Fruit fly (Drosophila melanogaster) whole organism, embryonic: ENCODE results near the gene pyd.

ENCODE experiments used
- Antp ChIP-seq: fragments of 200-800 bp; sonication (Bioruptor generic); optimal IDR thresholded peaks from 3 replicates; lab custom pipeline; 2016; ENCODE audit warnings: missing biosample characterization, missing genetic modification characterization
- Atf6 ChIP-seq: fragments of 200-800 bp; sonication (Bioruptor generic); IDR thresholded peaks from 2 replicates; pipeline ENCODE4 v1.3.6; 2022; ENCODE audit warnings: missing biosample characterization, missing genetic modification characterization
- CG1024 ChIP-seq: fragments of 200-800 bp; sonication (Bioruptor generic); IDR thresholded peaks from 2 replicates; pipeline ENCODE4 v1.3.6; 2022; ENCODE audit warnings: missing biosample characterization, missing genetic modification characterization
- CG11456 ChIP-seq: fragments of 200-800 bp; sonication (Bioruptor generic); IDR thresholded peaks from 3 replicates; pipeline ENCODE4 v1.3.6; 2022; ENCODE audit warnings: missing biosample characterization, missing genetic modification characterization
- CG11696 ChIP-seq: fragments of 200-800 bp; sonication (Bioruptor generic); IDR thresholded peaks from 2 replicates; pipeline ENCODE4 v1.3.6; 2022; ENCODE audit warnings: missing biosample characterization, missing genetic modification characterization
- CG12071 ChIP-seq: fragments of 200-800 bp; sonication (Bioruptor generic); optimal IDR thresholded peaks from 3 replicates; lab custom pipeline; 2018; ENCODE audit warnings: missing biosample characterization, mild to moderate bottlenecking, missing genetic modification characterization
- CG12236 ChIP-seq: fragments of 200-800 bp; sonication (Bioruptor generic); optimal IDR thresholded peaks from 2 replicates; lab custom pipeline; 2016; ENCODE audit warnings: missing biosample characterization, missing genetic modification characterization
- CG14050 ChIP-seq: fragments of 200-800 bp; sonication (Bioruptor generic); IDR thresholded peaks from 3 replicates; pipeline ENCODE4 v1.3.6; 2022; ENCODE audit warnings: missing biosample characterization, missing genetic modification characterization
- CG17385 ChIP-seq: fragments of 200-800 bp; sonication (Bioruptor generic); optimal IDR thresholded peaks from 3 replicates; lab custom pipeline; 2018; ENCODE audit warnings: missing biosample characterization, mild to moderate bottlenecking, missing genetic modification characterization
- CG2712 ChIP-seq: fragments of 200-800 bp; optimal IDR thresholded peaks from 3 replicates; lab custom pipeline; 2019; ENCODE audit warnings: missing biosample characterization, mild to moderate bottlenecking, missing genetic modification characterization, moderate library complexity
- CG30431 ChIP-seq: fragments of 200-800 bp; sonication (Bioruptor generic); optimal IDR thresholded peaks from 2 replicates; lab custom pipeline; 2017; ENCODE audit warnings: missing biosample characterization, missing genetic modification characterization
- CG34224 ChIP-seq: fragments of 200-800 bp; sonication (Bioruptor generic); IDR thresholded peaks from 3 replicates; pipeline ENCODE4 v1.3.6; 2022; ENCODE audit warnings: missing biosample characterization, missing genetic modification characterization; ENCODE audit not compliant: partially characterized antibody
- CG3726 ChIP-seq: fragments of 200-800 bp; sonication (Bioruptor generic); IDR thresholded peaks from 3 replicates; pipeline ENCODE4, ENCODE4 v1.3.6; 2022; ENCODE audit warnings: missing biosample characterization, missing genetic modification characterization
- CG3847 ChIP-seq: fragments of 200-800 bp; sonication (Bioruptor generic); IDR thresholded peaks from 2 replicates; pipeline ENCODE4 v1.3.6; 2022; ENCODE audit warnings: missing biosample characterization, missing genetic modification characterization
- CG4360 ChIP-seq: fragments of 200-800 bp; sonication (Bioruptor generic); IDR thresholded peaks from 2 replicates; pipeline ENCODE4 v1.3.6; 2022; ENCODE audit warnings: missing biosample characterization, missing genetic modification characterization
- CG5953 ChIP-seq: fragments of 200-800 bp; sonication (Bioruptor generic); IDR thresholded peaks from 2 replicates; pipeline ENCODE4 v1.3.6; 2022; ENCODE audit warnings: missing biosample characterization, missing genetic modification characterization
- CG8924 ChIP-seq: fragments of 200-800 bp; optimal IDR thresholded peaks from 3 replicates; lab custom pipeline; 2019; ENCODE audit warnings: missing biosample characterization, mild to moderate bottlenecking, missing genetic modification characterization, moderate library complexity
- CkIIα-i1 ChIP-seq: fragments of 200-800 bp; sonication (Bioruptor generic); IDR thresholded peaks from 2 replicates; pipeline ENCODE4 v1.3.6; 2022; ENCODE audit warnings: missing biosample characterization, missing genetic modification characterization
- CrebB ChIP-seq: fragments of 200-800 bp; sonication (Bioruptor generic); optimal IDR thresholded peaks from 3 replicates; lab custom pipeline; 2018; ENCODE audit warnings: missing biosample characterization, mild to moderate bottlenecking, missing genetic modification characterization
- D19B ChIP-seq: fragments of 200-800 bp; sonication (Bioruptor generic); optimal IDR thresholded peaks from 2 replicates; lab custom pipeline; 2017; ENCODE audit warnings: missing biosample characterization, mild to moderate bottlenecking, missing genetic modification characterization
- Gsc ChIP-seq: fragments of 200-800 bp; sonication (Bioruptor generic); IDR thresholded peaks from 2 replicates; pipeline ENCODE4 v1.3.6; 2022; ENCODE audit warnings: missing biosample characterization, missing genetic modification characterization
- HLH4C ChIP-seq: fragments of 200-800 bp; sonication (Bioruptor generic); IDR thresholded peaks from 3 replicates; pipeline ENCODE4 v1.3.6; 2022; ENCODE audit warnings: missing biosample characterization, missing genetic modification characterization; ENCODE audit not compliant: partially characterized antibody
- Hand ChIP-seq: fragments of 200-800 bp; sonication (Bioruptor generic); optimal IDR thresholded peaks from 2 replicates; lab custom pipeline; 2017; ENCODE audit warnings: mild to moderate bottlenecking, missing biosample characterization, missing genetic modification reagents, missing genetic modification characterization
- Hr51 ChIP-seq, 2 experiments: fragments of 200-800 bp; sonication (Bioruptor generic); optimal IDR thresholded peaks; 2 replicates in 1 of 2; 3 replicates in 1 of 2; lab custom pipeline; 2016 to 2018; ENCODE audit warnings: missing biosample characterization in 2 of 2, missing genetic modification characterization in 2 of 2, mild to moderate bottlenecking in 1 of 2, moderate library complexity in 1 of 2
- Hsf ChIP-seq: fragments of 200-800 bp; sonication (Bioruptor generic); optimal IDR thresholded peaks from 3 replicates; lab custom pipeline; 2016; ENCODE audit warnings: missing biosample characterization, missing genetic modification characterization
- Lim3 ChIP-seq: fragments of 200-800 bp; sonication (Bioruptor generic); IDR thresholded peaks from 2 replicates; pipeline ENCODE4 v1.3.6; 2022; ENCODE audit warnings: missing biosample characterization, missing genetic modification characterization
- Mad ChIP-seq: fragments of 200-800 bp; sonication (Bioruptor generic); optimal IDR thresholded peaks from 2 replicates; lab custom pipeline; 2016; ENCODE audit warnings: missing biosample characterization, missing genetic modification characterization
- Med ChIP-seq: fragments of 200-800 bp; sonication (Bioruptor generic); peaks from one replicate; lab custom pipeline; 2016; ENCODE audit warnings: missing biosample characterization, missing genetic modification characterization, mild to moderate bottlenecking, inconsistent platforms, moderate library complexity
- NK7.1 ChIP-seq: fragments of 200-800 bp; sonication (Bioruptor generic); optimal IDR thresholded peaks from 3 replicates; lab custom pipeline; 2016; ENCODE audit warnings: missing biosample characterization, missing genetic modification characterization
- NfI ChIP-seq: fragments of 200-800 bp; sonication (Bioruptor generic); optimal IDR thresholded peaks from 3 replicates; lab custom pipeline; 2018; ENCODE audit warnings: missing biosample characterization, mild to moderate bottlenecking, missing genetic modification characterization, moderate library complexity
- Rx ChIP-seq: fragments of 200-800 bp; sonication (Bioruptor generic); IDR thresholded peaks from 2 replicates; pipeline ENCODE4 v1.3.6; 2022; ENCODE audit warnings: missing biosample characterization, missing genetic modification characterization
- ap ChIP-seq: fragments of 200-800 bp; sonication (Bioruptor generic); IDR thresholded peaks from 2 replicates; pipeline ENCODE4 v1.3.6; 2022; ENCODE audit warnings: missing biosample characterization, missing genetic modification characterization
- az2 ChIP-seq: fragments of 200-800 bp; sonication (Bioruptor generic); optimal IDR thresholded peaks from 3 replicates; lab custom pipeline; 2016; ENCODE audit warnings: missing biosample characterization, missing genetic modification characterization
- chif ChIP-seq, 2 experiments: fragments of 200-800 bp; sonication (Bioruptor generic); optimal IDR thresholded peaks; 3 replicates each; lab custom pipeline; 2016; ENCODE audit warnings: missing biosample characterization in 2 of 2, missing genetic modification characterization in 2 of 2
- cwo ChIP-seq: fragments of 200-800 bp; sonication (Bioruptor generic); optimal IDR thresholded peaks from 3 replicates; lab custom pipeline; 2017; ENCODE audit warnings: missing biosample characterization, missing genetic modification characterization, mild to moderate bottlenecking, moderate library complexity, missing genetic modification reagents
- dimm ChIP-seq: fragments of 200-800 bp; sonication (Bioruptor generic); IDR thresholded peaks from 2 replicates; pipeline ENCODE4 v1.3.6; 2022; ENCODE audit warnings: missing biosample characterization, missing genetic modification characterization
- fd64A ChIP-seq: fragments of 200-800 bp; sonication (Bioruptor generic); optimal IDR thresholded peaks from 3 replicates; lab custom pipeline; 2018; ENCODE audit warnings: missing biosample characterization, mild to moderate bottlenecking, missing genetic modification characterization
- ind ChIP-seq: fragments of 200-800 bp; sonication (Bioruptor generic); optimal IDR thresholded peaks from 3 replicates; lab custom pipeline; 2016; ENCODE audit warnings: missing biosample characterization, missing genetic modification characterization
- ken ChIP-seq: fragments of 200-800 bp; sonication (Bioruptor generic); IDR thresholded peaks from 3 replicates; pipeline ENCODE4 v1.3.6; 2022; ENCODE audit warnings: missing biosample characterization, missing genetic modification characterization
- mam ChIP-seq: fragments of 200-800 bp; sonication (Bioruptor generic); optimal IDR thresholded peaks from 3 replicates; lab custom pipeline; 2016; ENCODE audit warnings: missing biosample characterization, missing genetic modification characterization
- pb ChIP-seq: fragments of 200-800 bp; sonication (Bioruptor generic); optimal IDR thresholded peaks from 3 replicates; lab custom pipeline; 2016; ENCODE audit warnings: missing biosample characterization, missing genetic modification characterization
- pita ChIP-seq: fragments of 200-800 bp; sonication (Bioruptor generic); optimal IDR thresholded peaks from 2 replicates; lab custom pipeline; 2017; ENCODE audit warnings: missing biosample characterization, mild to moderate bottlenecking, missing genetic modification characterization
- salm ChIP-seq: fragments of 200-800 bp; sonication (Bioruptor generic); optimal IDR thresholded peaks from 2 replicates; lab custom pipeline; 2018; ENCODE audit warnings: missing biosample characterization, mild to moderate bottlenecking, missing genetic modification characterization
- shn ChIP-seq: fragments of 200-800 bp; sonication (Bioruptor generic); optimal IDR thresholded peaks from 3 replicates; lab custom pipeline; 2016; ENCODE audit warnings: missing biosample characterization, missing genetic modification characterization
- sima ChIP-seq: fragments of 200-800 bp; sonication (Bioruptor generic); optimal IDR thresholded peaks from 2 replicates; lab custom pipeline; 2016; ENCODE audit warnings: missing biosample characterization, missing genetic modification characterization
- ssp ChIP-seq: fragments of 200-800 bp; sonication (Bioruptor generic); IDR thresholded peaks from 2 replicates; pipeline ENCODE4 v1.3.6; 2022; ENCODE audit warnings: missing biosample characterization, missing genetic modification characterization
- vfl ChIP-seq: fragments of 200-800 bp; sonication (Bioruptor generic); optimal IDR thresholded peaks from 2 replicates; lab custom pipeline; 2016; ENCODE audit warnings: missing biosample characterization, missing genetic modification characterization
- vvl ChIP-seq: fragments of 200-800 bp; sonication (Bioruptor generic); IDR thresholded peaks from 2 replicates; pipeline ENCODE4 v1.3.6; 2022; ENCODE audit warnings: missing biosample characterization, missing genetic modification characterization
- zen2 ChIP-seq: fragments of 200-800 bp; sonication (Bioruptor generic); IDR thresholded peaks from 3 replicates; pipeline ENCODE4 v1.3.6; 2022; ENCODE audit warnings: missing biosample characterization, missing genetic modification characterization; ENCODE audit not compliant: partially characterized antibody
- zfh1 ChIP-seq: fragments of 200-800 bp; sonication (Bioruptor generic); IDR thresholded peaks from 3 replicates; pipeline ENCODE4 v1.3.6; 2022; ENCODE audit warnings: missing biosample characterization, missing genetic modification characterization

Gene pyd

DNA sequence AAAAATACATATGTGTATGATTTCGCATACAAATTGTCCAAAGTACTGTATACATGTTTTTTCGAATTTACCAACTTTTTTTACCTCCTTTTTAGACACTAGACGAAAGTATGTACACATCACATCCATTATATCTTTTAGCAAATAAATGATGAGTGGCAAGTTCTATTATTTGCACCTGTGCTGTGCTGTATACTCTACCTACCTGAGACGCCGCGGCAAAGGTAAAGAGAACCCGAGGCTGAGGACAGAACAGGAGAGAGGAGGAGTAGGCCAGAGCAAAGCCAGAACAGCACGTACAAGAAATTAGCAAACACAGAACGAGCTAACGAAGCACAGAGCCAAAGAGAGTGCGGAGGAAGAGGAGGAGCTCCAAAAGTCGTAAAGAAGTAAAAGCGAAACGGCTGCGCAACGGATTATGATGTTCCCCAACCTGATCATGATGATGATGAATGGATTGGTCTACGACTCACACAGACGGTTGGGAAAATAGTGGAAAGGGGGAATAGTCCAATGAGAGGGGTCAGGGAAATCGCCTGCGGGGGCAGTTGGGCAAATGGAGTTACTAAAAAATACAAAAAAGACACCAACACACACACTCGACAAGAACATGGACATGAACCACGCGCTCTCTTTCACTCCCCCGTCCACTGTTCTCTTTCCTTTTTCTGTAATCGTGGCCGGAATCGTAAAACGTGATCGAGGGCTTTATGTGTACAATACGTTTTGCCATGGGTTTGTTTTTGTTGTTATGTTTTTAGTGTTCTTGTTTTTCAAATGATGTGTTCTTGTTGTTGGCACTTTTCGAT, 3.7 kb downstream of the pyd start (continued):
- TF ChIP-seq CG12236 (peak; percentile 78), CG17385 (GFP tag; lab: Kevin White, UChicago) (peak; percentile 70), vvl (GFP tag; lab: Robert Waterston, UW) (peak; percentile 77), dimm (GFP tag; lab: Robert Waterston, UW) (no peak), NK7.1 (GFP tag; lab: Kevin White, UChicago) (no peak), CG11696 (GFP tag; lab: Robert Waterston, UW) (peak; percentile 99), zen2 (GFP tag; lab: Robert Waterston, UW) (no peak), pb (peak; percentile 42), CG1024 (peak; percentile 40; the same call in 1 of the 2 replicates), CG12071 (GFP tag; lab: Kevin White, UChicago) (peak; percentile 53), Med (GFP tag; lab: Kevin White, UChicago) (peak; percentile 93), vfl (peak; percentile 72), az2 (peak; percentile 74), Antp (GFP tag; lab: Kevin White, UChicago) (peak; percentile 65), CG11456 (GFP tag; lab: Robert Waterston, UW) (peak; percentile 77; the same call in 2 of the 3 replicates), cwo (GFP tag; lab: Kevin White, UChicago) (peak; percentile 59), ssp (GFP tag; lab: Robert Waterston, UW) (peak; percentile 60), CG14050 (GFP tag; lab: Robert Waterston, UW) (no peak; the same call in 2 of the 3 replicates), ap (GFP tag; lab: Robert Waterston, UW) (0 out of 2 replicates have a peak, but pooled peaks have one; percentile 24), CG34224 (no peak), ken (peak; percentile 44; the same call in 1 of the 3 replicates), Gsc (GFP tag; lab: Robert Waterston, UW) (no peak), CG4360 (GFP tag; lab: Robert Waterston, UW) (peak; percentile 82), Lim3 (GFP tag; lab: Robert Waterston, UW) (no peak), CG3726 (GFP tag; lab: Robert Waterston, UW) (no peak), fd64A (GFP tag; lab: Kevin White, UChicago) (peak; percentile 74), Hr51 (GFP tag; optimal IDR thresholded peaks at IDR 0.05; lab: Kevin White, UChicago) (peak; percentile 47 to 69), Hand (GFP tag; lab: Kevin White, UChicago) (peak; percentile 3), pita (GFP tag; lab: Kevin White, UChicago) (no peak), CG2712 (tag; lab: Kevin White, UChicago) (peak; percentile 94), CG8924 (tag; lab: Kevin White, UChicago) (peak; percentile 85), CkIIα-i1 (GFP tag; lab: Robert Waterston, UW) (no peak), Mad (GFP tag; lab: Kevin White, UChicago) (no peak), CG3847 (GFP tag; lab: Robert Waterston, UW) (peak; percentile 54), sima (GFP tag; lab: Kevin White, UChicago) (no peak), HLH4C (GFP tag; lab: Robert Waterston, UW) (no peak), Rx (peak; percentile 67), CG5953 (no peak), salm (tag; lab: Kevin White, UChicago) (peak; percentile 60), D19B (peak; percentile 84), mam (GFP tag; lab: Kevin White, UChicago) (peak; percentile 44), Atf6 (peak; percentile 11; the same call in 1 of the 2 replicates), NfI (GFP tag; lab: Kevin White, UChicago) (peak; percentile 63), ind (GFP tag; lab: Kevin White, UChicago) (peak; percentile 81), Hsf (peak; percentile 72), shn (peak; percentile 54), CG30431 (GFP tag; lab: Kevin White, UChicago) (peak; percentile 72), CrebB (tag; lab: Kevin White, UChicago) (no peak), zfh1 (GFP tag; lab: Robert Waterston, UW) (peak; percentile 80), chif (GFP tag; optimal IDR thresholded peaks at IDR 0.05; lab: Kevin White, UChicago) (peak; percentile 83 to 91)
